Worm (Caenorhabditis elegans): ENCODE measurements around the gene sro-1.

The sro-1 gene

DNA sequence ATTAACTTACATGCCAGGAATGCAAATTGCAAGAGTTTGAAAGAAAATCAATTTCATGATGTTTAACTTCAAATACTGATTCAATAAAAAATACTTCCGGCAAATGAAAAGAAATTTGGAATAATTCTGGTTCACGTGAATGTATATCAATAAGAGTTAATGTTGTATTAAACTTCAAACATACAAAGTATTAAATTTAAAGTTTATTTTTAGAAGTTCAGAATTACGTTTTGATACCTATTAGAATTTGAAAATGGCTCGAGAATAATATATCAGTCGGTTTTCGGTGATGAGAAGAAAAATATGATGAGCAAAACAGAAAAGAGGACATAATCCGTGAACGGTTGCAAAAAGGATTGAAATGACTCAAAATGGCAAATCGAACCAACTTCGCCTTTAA lies 24.2 kb upstream of the sro-1 start, which contains the start of gene D1022.9:
Gene D1022.9 (minus strand): TSS at position 101 of the 400 bp plus-strand sequence.
- TF ChIP-seq mdl-1 (tag; optimal IDR thresholded peaks at IDR 0.05) = no peak
- TF ChIP-seq ceh-82 (tag; optimal IDR thresholded peaks at IDR 0.05) = no peak
- no peak for TF ChIP-seq skn-1 (tag; optimal IDR thresholded peaks at IDR 0.05)

DNA sequence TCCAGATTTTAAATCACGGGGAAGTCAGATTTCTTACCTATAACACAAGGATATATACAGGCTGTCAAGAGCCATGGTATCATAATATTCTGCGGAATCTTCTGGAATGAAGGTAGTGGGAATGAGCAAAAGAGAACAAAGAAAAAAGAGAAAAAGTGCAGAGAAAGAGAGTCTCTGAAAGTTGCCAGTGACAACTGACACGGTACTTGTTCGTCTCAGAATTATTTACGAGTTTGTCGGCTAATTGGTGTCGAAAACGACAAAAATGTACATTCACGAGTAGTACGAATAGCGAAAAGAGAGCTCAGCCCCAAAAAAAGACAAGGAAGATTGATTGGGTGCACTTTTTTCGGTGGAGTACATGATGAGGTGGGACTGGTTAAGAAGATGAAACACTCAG lies 17.6 kb upstream of the sro-1 start, which contains the start of gene cah-2:
Gene cah-2 (minus strand): TSS at position 101 of the 400 bp plus-strand sequence.
- TF ChIP-seq blmp-1 (tag; optimal IDR thresholded peaks at IDR 0.05; ENCODE audit: insufficient read depth) = no peak
- no peak for TF ChIP-seq lsy-2 (tag; optimal IDR thresholded peaks at IDR 0.05)
- TF ChIP-seq unc-39 (tag; optimal IDR thresholded peaks at IDR 0.05) = no peak
- no peak for TF ChIP-seq peb-1 (tag; optimal IDR thresholded peaks at IDR 0.05)
- TF ChIP-seq mab-5 (tag; optimal IDR thresholded peaks at IDR 0.05) = no peak
- no peak for TF ChIP-seq lin-39 (tag; optimal IDR thresholded peaks at IDR 0.05)
- TF ChIP-seq sma-3 (GFP tag; optimal IDR thresholded peaks at IDR 0.05) = no peak
- no peak for TF ChIP-seq sem-4 (tag; optimal IDR thresholded peaks at IDR 0.05)
- no peak for TF ChIP-seq mdl-1 (tag; optimal IDR thresholded peaks at IDR 0.05)
- no peak for TF ChIP-seq ztf-11 (tag; optimal IDR thresholded peaks at IDR 0.05)
- TF ChIP-seq zag-1 (tag; optimal IDR thresholded peaks at IDR 0.05) = no peak
- no peak for TF ChIP-seq egl-27 (tag; optimal IDR thresholded peaks at IDR 0.05)
- TF ChIP-seq gmeb-1 (tag; optimal IDR thresholded peaks at IDR 0.05) = no peak

DNA sequence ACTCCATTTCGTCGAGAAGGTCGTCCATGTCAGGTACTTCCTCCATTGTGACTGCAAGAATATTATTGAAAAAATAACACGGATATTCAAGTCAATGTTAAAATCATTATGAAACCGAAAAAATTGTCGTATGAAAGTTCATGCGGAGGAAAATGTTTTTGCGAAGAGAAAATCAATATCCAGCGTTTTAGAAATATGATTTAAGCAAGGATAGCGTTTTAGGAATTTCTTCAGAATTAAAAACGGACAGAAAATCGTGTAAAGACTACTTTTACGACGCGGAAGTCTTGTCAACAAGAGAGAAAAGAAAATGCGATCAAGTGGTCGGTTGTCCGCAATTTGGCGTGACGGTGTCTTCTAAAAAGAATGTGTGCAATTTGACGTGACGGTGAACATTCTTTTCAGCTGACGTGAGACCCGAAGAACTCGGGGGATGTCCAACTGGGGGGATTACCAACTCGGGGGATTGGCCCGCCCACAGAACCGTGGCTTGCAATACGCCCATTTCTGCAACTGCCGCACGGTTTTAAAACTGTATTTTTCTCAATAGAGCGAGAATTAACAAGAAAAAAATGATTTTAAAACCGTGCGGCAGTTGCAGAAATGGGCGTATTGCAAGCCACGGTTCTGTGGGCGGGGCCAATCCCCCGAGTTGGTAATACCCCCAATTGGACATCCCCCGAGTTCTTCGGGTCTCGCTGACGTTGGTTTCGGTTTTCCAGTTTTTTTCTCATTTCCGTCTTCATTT lies 13.2 kb upstream of the sro-1 start, which contains the start of the genes aka-1 and ubc-6:
Gene aka-1 (minus strand): TSS at position 51 of the 748 bp plus-strand sequence.
Gene ubc-6 (plus strand): TSS at position 701 of the 748 bp plus-strand sequence.
- TF ChIP-seq zag-1 (tag; optimal IDR thresholded peaks at IDR 0.05) (peak; percentile 37), mab-5 (tag; optimal IDR thresholded peaks at IDR 0.05) (peak; percentile 55), nhr-129 (tag; optimal IDR thresholded peaks at IDR 0.05) (peak; percentile 84), ZK546.5 (tag; optimal IDR thresholded peaks at IDR 0.05) (no peak), unc-39 (tag; optimal IDR thresholded peaks at IDR 0.05) (no peak), mdl-1 (tag; optimal IDR thresholded peaks at IDR 0.05) (peak in 1 of 2 experiments; percentile 52), lin-39 (tag; optimal IDR thresholded peaks at IDR 0.05) (no peak), C34F6.9 (tag; optimal IDR thresholded peaks at IDR 0.05) (peak; percentile 81), mbf-1 (tag; optimal IDR thresholded peaks at IDR 0.05) (no peak), sma-9 (GFP tag; optimal IDR thresholded peaks at IDR 0.05) (peak; percentile 60), sma-9 (tag; optimal IDR thresholded peaks at IDR 0.05) (no peak), nhr-21 (tag; optimal IDR thresholded peaks at IDR 0.05) (peak; percentile 79), crh-2 (tag; optimal IDR thresholded peaks at IDR 0.05) (peak; percentile 77), lsy-2 (tag; optimal IDR thresholded peaks at IDR 0.05) (peak; percentile 58 to 87), nhr-6 (tag; optimal IDR thresholded peaks at IDR 0.05) (peak; percentile 59), ama-1 (optimal IDR thresholded peaks at IDR 0.05) (no peak), nhr-10 (tag; optimal IDR thresholded peaks at IDR 0.05) (no peak), unc-62 (GFP tag; optimal IDR thresholded peaks at IDR 0.05) (no peak), snpc-4 (tag; optimal IDR thresholded peaks at IDR 0.05) (peak; percentile 33), blmp-1 (tag; optimal IDR thresholded peaks at IDR 0.05; ENCODE audit: insufficient read depth) (peak; percentile 47), skn-1 (tag; optimal IDR thresholded peaks at IDR 0.05) (no peak), sma-3 (GFP tag; optimal IDR thresholded peaks at IDR 0.05) (peak; percentile 95), ztf-1 (GFP tag; conservative IDR thresholded peaks at IDR 0.05) (no peak), sem-4 (tag; optimal IDR thresholded peaks at IDR 0.05) (peak; percentile 80), peb-1 (tag; optimal IDR thresholded peaks at IDR 0.05) (no peak), ceh-82 (tag; optimal IDR thresholded peaks at IDR 0.05) (no peak), nhr-12 (tag; optimal IDR thresholded peaks at IDR 0.05) (no peak), ztf-4 (tag; optimal IDR thresholded peaks at IDR 0.05) (peak; percentile 0), nhr-11 (tag; optimal IDR thresholded peaks at IDR 0.05) (no peak), unc-55 (GFP tag; optimal IDR thresholded peaks at IDR 0.05) (peak; percentile 80), alr-1 (tag; optimal IDR thresholded peaks at IDR 0.05) (no peak), elt-1 (tag; optimal IDR thresholded peaks at IDR 0.05) (no peak), nhr-77 (tag; optimal IDR thresholded peaks at IDR 0.05) (peak; percentile 28), dmd-4 (tag; optimal IDR thresholded peaks at IDR 0.05) (no peak), lin-13 (GFP tag; optimal IDR thresholded peaks at IDR 0.05) (peak; percentile 78), lin-11 (tag; optimal IDR thresholded peaks at IDR 0.05) (peak; percentile 89), egl-27 (tag; optimal IDR thresholded peaks at IDR 0.05) (peak; percentile 52), elt-3 (tag; optimal IDR thresholded peaks at IDR 0.05) (no peak), nhr-25 (tag; optimal IDR thresholded peaks at IDR 0.05) (peak; percentile 83), R02D3.7 (tag; optimal IDR thresholded peaks at IDR 0.05) (no peak), nhr-237 (tag; optimal IDR thresholded peaks at IDR 0.05) (peak; percentile 41), F13H6.1 (tag; optimal IDR thresholded peaks at IDR 0.05) (peak; percentile 92), ztf-11 (tag; optimal IDR thresholded peaks at IDR 0.05) (no peak), Y55F3AM.14 (GFP tag; optimal IDR thresholded peaks at IDR 0.05) (peak; percentile 71), aly-2 (tag; optimal IDR thresholded peaks at IDR 0.05) (no peak), nhr-23 (tag; optimal IDR thresholded peaks at IDR 0.05) (no peak)

Measured in whole organism, L2 larva.